Worm (Caenorhabditis elegans) whole organism, midembryonic: ENCODE measurements around the gene Y82E9BR.9.

ENCODE experiments used
- T22C8.4 ChIP-seq: fragments of 200-800 bp; sonication (Bioruptor generic); IDR thresholded peaks from 2 replicates; pipeline ENCODE4 v1.3.6; 2022; ENCODE audit warnings: missing genetic modification characterization, missing compliant biosample characterization
- cog-1 ChIP-seq: sonication (generic microtip); optimal IDR thresholded peaks from 2 replicates; lab custom pipeline; 2016; ENCODE audit warnings: missing genetic modification characterization, missing compliant biosample characterization
- flt-1 ChIP-seq: fragments of 200-800 bp; sonication (Bioruptor generic); IDR thresholded peaks from 2 replicates; pipeline ENCODE4 v1.3.6; 2022; ENCODE audit warnings: missing genetic modification characterization, missing compliant biosample characterization
- med-1 ChIP-seq: sonication (generic microtip); optimal IDR thresholded peaks from 2 replicates; lab custom pipeline; 2017; ENCODE audit warnings: missing genetic modification characterization, mild to moderate bottlenecking, missing compliant biosample characterization, antibody characterized with exemption, missing genetic modification reagents; ENCODE audit not compliant: insufficient read depth
- ref-1 ChIP-seq: fragments of 200-800 bp; sonication (Bioruptor generic); conservative IDR thresholded peaks from 2 replicates; pipeline ENCODE4 v1.3.6; 2022; ENCODE audit warnings: missing genetic modification reagents, missing genetic modification characterization, missing compliant biosample characterization
- tab-1 ChIP-seq: fragments of 200-800 bp; sonication (Bioruptor generic); IDR thresholded peaks from 2 replicates; pipeline ENCODE4 v1.3.6; 2022; ENCODE audit warnings: missing genetic modification characterization, missing compliant biosample characterization
- ztf-23 ChIP-seq: fragments of 200-800 bp; sonication (Bioruptor generic); IDR thresholded peaks from 2 replicates; pipeline ENCODE4 v1.3.6; 2022; ENCODE audit warnings: missing genetic modification reagents, missing genetic modification characterization, missing compliant biosample characterization

DNA sequence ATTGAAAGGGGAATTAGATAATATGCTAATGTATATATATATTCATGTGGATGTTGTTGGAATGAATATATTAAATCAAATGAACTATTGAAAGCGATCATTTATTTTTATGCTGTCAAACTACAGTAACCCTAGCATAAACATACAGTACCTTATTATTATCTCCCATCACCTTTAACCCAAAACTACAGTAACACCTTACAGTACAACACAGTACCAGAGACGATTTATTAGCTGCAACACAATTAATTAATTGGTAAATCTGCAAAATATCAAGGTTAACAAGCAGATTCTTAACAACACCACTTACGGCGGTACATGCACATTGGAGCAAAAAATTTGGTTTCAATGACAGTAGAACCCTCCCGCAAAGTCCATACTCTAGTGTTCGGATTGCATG, 4.2 kb downstream of the Y82E9BR.9 start, which contains the start of gene Y82E9BL.1:
- TF ChIP-seq flt-1 (GFP tag; lab: Robert Waterston, UW) (no peak), T22C8.4 (GFP tag; lab: Robert Waterston, UW) (no peak), med-1 (GFP tag; lab: Kevin White, UChicago) (no peak), tab-1 (GFP tag; lab: Robert Waterston, UW) (no peak), ref-1 (no peak), ztf-23 (no peak), cog-1 (tag; lab: Kevin White, UChicago) (no peak)
